Worm (Caenorhabditis elegans) whole organism, midembryonic: Measurements from ENCODE around the gene F54D5.5.

Experiments
- T22C8.4 ChIP-seq: fragments of 200-800 bp; sonication (Bioruptor generic); IDR thresholded peaks from 2 replicates; pipeline ENCODE4 v1.3.6; 2022; ENCODE audit warnings: missing genetic modification characterization, missing compliant biosample characterization
- cog-1 ChIP-seq: sonication (generic microtip); optimal IDR thresholded peaks from 2 replicates; lab custom pipeline; 2016; ENCODE audit warnings: missing genetic modification characterization, missing compliant biosample characterization
- flt-1 ChIP-seq: fragments of 200-800 bp; sonication (Bioruptor generic); IDR thresholded peaks from 2 replicates; pipeline ENCODE4 v1.3.6; 2022; ENCODE audit warnings: missing genetic modification characterization, missing compliant biosample characterization
- klf-2 ChIP-seq: fragments of 200-800 bp; sonication (Bioruptor generic); conservative IDR thresholded peaks from 2 replicates; pipeline ENCODE4 v1.3.6; 2022; ENCODE audit warnings: missing genetic modification reagents, missing genetic modification characterization, missing compliant biosample characterization
- med-1 ChIP-seq: sonication (generic microtip); optimal IDR thresholded peaks from 2 replicates; lab custom pipeline; 2017; ENCODE audit warnings: missing genetic modification characterization, mild to moderate bottlenecking, missing compliant biosample characterization, antibody characterized with exemption, missing genetic modification reagents; ENCODE audit not compliant: insufficient read depth
- ref-1 ChIP-seq: fragments of 200-800 bp; sonication (Bioruptor generic); conservative IDR thresholded peaks from 2 replicates; pipeline ENCODE4 v1.3.6; 2022; ENCODE audit warnings: missing genetic modification reagents, missing genetic modification characterization, missing compliant biosample characterization
- tab-1 ChIP-seq: fragments of 200-800 bp; sonication (Bioruptor generic); IDR thresholded peaks from 2 replicates; pipeline ENCODE4 v1.3.6; 2022; ENCODE audit warnings: missing genetic modification characterization, missing compliant biosample characterization
- ztf-23 ChIP-seq: fragments of 200-800 bp; sonication (Bioruptor generic); IDR thresholded peaks from 2 replicates; pipeline ENCODE4 v1.3.6; 2022; ENCODE audit warnings: missing genetic modification reagents, missing genetic modification characterization, missing compliant biosample characterization
- ztf-29 ChIP-seq: fragments of 200-800 bp; sonication (Bioruptor generic); IDR thresholded peaks from 2 replicates; pipeline ENCODE4 v1.3.6; 2022; ENCODE audit warnings: missing genetic modification reagents, missing genetic modification characterization, missing compliant biosample characterization

Gene F54D5.5

DNA sequence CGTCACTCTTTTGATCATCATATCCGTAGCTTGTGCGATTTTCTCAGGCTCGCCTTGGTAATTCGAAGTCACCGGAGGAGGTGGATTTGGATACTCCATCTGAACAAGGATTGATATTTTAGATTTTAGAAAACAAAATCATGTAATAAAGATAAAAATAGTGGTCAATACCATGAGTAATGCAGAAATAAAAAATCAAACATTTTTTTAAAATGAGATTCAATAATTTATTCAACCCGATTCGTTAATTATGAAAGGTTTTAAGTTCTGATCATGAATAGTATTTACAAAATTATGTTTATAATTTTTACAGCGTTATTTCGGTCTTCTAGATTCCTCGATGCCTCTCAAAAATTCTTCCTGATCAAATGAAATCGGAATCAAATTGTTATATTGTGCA is 33.1 kb downstream of the F54D5.5 start, which contains the start of gene mdt-8:
Gene mdt-8 (minus strand): TSS at position 101 of the 400 bp plus-strand sequence.
- no peak for TF ChIP-seq T22C8.4 (GFP tag; lab: Robert Waterston, UW)
- no peak for TF ChIP-seq ref-1 (GFP tag; lab: Robert Waterston, UW)
- TF ChIP-seq ztf-29 (GFP tag; lab: Robert Waterston, UW): no peak
- TF ChIP-seq cog-1 (tag; lab: Kevin White, UChicago): no peak
- TF ChIP-seq flt-1: no peak
- no peak for TF ChIP-seq klf-2 (GFP tag; lab: Robert Waterston, UW)
- TF ChIP-seq tab-1: no peak
- TF ChIP-seq ztf-23 (GFP tag; lab: Robert Waterston, UW): no peak
- TF ChIP-seq med-1 (GFP tag; lab: Kevin White, UChicago): no peak

DNA sequence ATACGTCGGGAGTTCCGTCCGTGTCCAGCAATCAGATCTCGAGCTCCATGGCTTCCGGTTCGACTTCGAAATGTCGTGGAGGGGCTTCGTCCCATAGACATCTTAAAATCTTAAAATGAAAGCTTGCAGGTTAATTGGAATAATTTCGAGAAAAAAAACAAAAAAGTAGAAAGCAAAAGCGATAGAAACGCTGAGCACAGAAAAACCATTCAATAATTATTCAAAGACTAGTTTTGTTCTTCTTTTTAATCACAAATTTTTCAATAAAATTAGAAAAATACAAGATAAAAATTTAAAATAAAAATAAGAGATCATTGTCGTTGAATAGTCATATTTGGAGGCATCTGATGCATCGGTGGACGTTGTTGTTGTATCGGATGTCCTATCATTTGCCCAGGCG is 39.9 kb downstream of the F54D5.5 start, which contains the start of gene age-1:
Gene age-1 (minus strand): TSS at position 101 of the 400 bp plus-strand sequence.
- TF ChIP-seq flt-1 (no peak), tab-1 (no peak), klf-2 (GFP tag; lab: Robert Waterston, UW) (no peak), cog-1 (tag; lab: Kevin White, UChicago) (no peak), ztf-29 (GFP tag; lab: Robert Waterston, UW) (no peak), T22C8.4 (GFP tag; lab: Robert Waterston, UW) (no peak), med-1 (GFP tag; lab: Kevin White, UChicago) (no peak), ref-1 (GFP tag; lab: Robert Waterston, UW) (no peak), ztf-23 (GFP tag; lab: Robert Waterston, UW) (no peak)

DNA sequence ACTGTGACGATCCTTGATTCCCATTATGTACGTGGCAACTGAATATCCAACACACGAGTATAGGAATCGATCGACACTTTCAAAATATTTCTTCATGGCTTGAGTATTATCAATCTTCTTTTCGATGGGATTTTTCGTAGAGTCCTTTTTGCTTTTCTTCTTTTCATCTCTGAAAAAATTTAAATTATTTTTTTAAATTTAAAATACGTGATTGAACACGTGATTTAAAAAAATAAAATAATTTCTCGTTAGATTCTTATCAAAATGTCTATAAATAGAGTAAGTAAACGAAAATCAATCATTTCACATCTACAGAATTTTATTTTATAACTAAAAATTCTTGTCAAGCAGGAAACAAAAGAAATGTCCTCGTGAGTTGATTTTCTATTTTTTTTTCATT is 45.5 kb downstream of the F54D5.5 start, which contains the start of gene Y62F5A.10:
Gene Y62F5A.10 (plus strand): TSS at position 301 of the 400 bp plus-strand sequence.
- no peak for TF ChIP-seq cog-1 (tag; lab: Kevin White, UChicago)
- TF ChIP-seq tab-1: no peak
- no peak for TF ChIP-seq ztf-29 (GFP tag; lab: Robert Waterston, UW)
- no peak for TF ChIP-seq T22C8.4 (GFP tag; lab: Robert Waterston, UW)
- TF ChIP-seq ztf-23 (GFP tag; lab: Robert Waterston, UW): no peak
- TF ChIP-seq klf-2 (GFP tag; lab: Robert Waterston, UW): no peak
- TF ChIP-seq flt-1: no peak
- no peak for TF ChIP-seq ref-1 (GFP tag; lab: Robert Waterston, UW)
- no peak for TF ChIP-seq med-1 (GFP tag; lab: Kevin White, UChicago)

DNA sequence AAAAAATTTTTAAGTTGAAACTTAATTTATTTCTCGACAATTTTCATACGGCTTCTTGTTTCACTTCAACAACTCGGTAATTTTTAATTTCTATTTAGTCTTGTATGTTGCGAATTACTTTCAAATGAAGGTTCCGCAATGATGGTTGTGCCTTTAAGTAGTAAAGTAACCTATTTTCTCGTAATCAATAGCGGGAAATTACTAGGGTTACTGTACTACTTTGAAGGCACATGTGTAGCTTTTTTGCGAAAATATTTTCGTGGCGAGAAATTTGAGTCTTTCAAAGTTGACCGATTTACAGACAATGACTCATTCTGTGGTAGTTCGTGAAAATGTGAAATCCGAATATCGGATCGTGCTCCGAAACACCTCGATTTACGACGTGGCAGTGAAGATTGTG is 48.6 kb downstream of the F54D5.5 start, which contains the start of gene B0334.10:
Gene B0334.10 (plus strand): TSS at position 301 of the 400 bp plus-strand sequence.
- no peak for TF ChIP-seq tab-1
- no peak for TF ChIP-seq T22C8.4 (GFP tag; lab: Robert Waterston, UW)
- no peak for TF ChIP-seq klf-2 (GFP tag; lab: Robert Waterston, UW)
- TF ChIP-seq flt-1: no peak
- TF ChIP-seq cog-1 (tag; lab: Kevin White, UChicago): no peak

DNA sequence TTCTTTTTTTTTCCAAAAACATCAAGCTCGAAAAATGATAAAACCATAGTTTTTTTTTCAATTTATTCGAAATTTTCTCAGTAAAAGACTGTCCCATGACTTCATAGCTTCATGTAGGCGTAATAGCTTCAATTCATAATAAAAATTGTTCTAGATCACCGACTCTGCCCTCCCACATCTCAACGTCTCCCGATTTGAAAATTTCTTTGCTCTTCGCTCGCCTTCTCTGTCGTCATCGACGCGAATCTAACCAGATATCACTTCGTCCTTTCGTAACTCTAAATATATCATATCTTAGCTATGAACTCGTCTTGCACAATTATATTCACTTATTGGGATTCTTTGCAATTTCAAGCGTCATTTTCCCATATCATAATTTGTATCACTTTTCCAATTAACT is 52.0 kb downstream of the F54D5.5 start, which contains the start of gene srh-44:
Gene srh-44 (plus strand): TSS at position 301 of the 400 bp plus-strand sequence.
- TF ChIP-seq klf-2 (GFP tag; lab: Robert Waterston, UW) (no peak), ztf-29 (GFP tag; lab: Robert Waterston, UW) (no peak), tab-1 (no peak), cog-1 (tag; lab: Kevin White, UChicago) (no peak), ref-1 (GFP tag; lab: Robert Waterston, UW) (no peak), flt-1 (no peak)
